Worm (Caenorhabditis elegans) whole organism, L4 larva: ENCODE data around the gene lir-3.

ENCODE experiments used
- T20F7.1 ChIP-seq: fragments of 200-800 bp; sonication (Bioruptor generic); optimal IDR thresholded peaks from 2 replicates; lab custom pipeline; 2018; ENCODE audit warnings: mild to moderate bottlenecking, missing genetic modification characterization, missing compliant biosample characterization
- ZK337.2 ChIP-seq: fragments of 200-800 bp; sonication (Bioruptor generic); IDR thresholded peaks from 2 replicates; pipeline ENCODE4 v1.3.6; 2022; ENCODE audit warnings: missing genetic modification reagents, missing genetic modification characterization, missing compliant biosample characterization
- arid-1 ChIP-seq: fragments of 200-800 bp; sonication (Bioruptor generic); conservative IDR thresholded peaks from 2 replicates; pipeline ENCODE4 v1.3.6; 2022; ENCODE audit warnings: missing genetic modification reagents, missing genetic modification characterization, missing compliant biosample characterization
- ceh-82 ChIP-seq: sonication (generic microtip); optimal IDR thresholded peaks from 2 replicates; lab custom pipeline; 2017; ENCODE audit warnings: missing biosample characterization, missing genetic modification characterization
- egl-27 ChIP-seq: sonication (generic microtip); optimal IDR thresholded peaks from 3 replicates; lab custom pipeline; 2017; ENCODE audit warnings: missing biosample characterization, missing genetic modification reagents, missing genetic modification characterization
- hlh-30 ChIP-seq: sonication (generic microtip); optimal IDR thresholded peaks from 2 replicates; lab custom pipeline; 2017; ENCODE audit warnings: antibody characterized with exemption, mild to moderate bottlenecking, missing genetic modification characterization, missing compliant biosample characterization; ENCODE audit not compliant: insufficient read depth
- lin-39 ChIP-seq: fragments of 150-350 bp; optimal IDR thresholded peaks from 2 replicates; lab custom pipeline; 2014; ENCODE audit warnings: missing biosample characterization, missing genetic modification reagents, missing genetic modification characterization
- lir-3 ChIP-seq: sonication (generic microtip); optimal IDR thresholded peaks from 2 replicates; lab custom pipeline; 2016; ENCODE audit warnings: mild to moderate bottlenecking, missing genetic modification characterization, missing compliant biosample characterization
- lsy-2 ChIP-seq, 2 experiments: fragments of 150-350 bp in 1 of 2; sonication (generic microtip) in 1 of 2; optimal IDR thresholded peaks; 2 replicates each; lab custom pipeline; 2014 to 2017; ENCODE audit warnings: missing biosample characterization in 2 of 2, missing genetic modification characterization in 2 of 2
- mep-1 ChIP-seq: fragments of 150-350 bp; sonication (generic microtip); optimal IDR thresholded peaks from 3 replicates; lab custom pipeline; 2014; ENCODE audit warnings: missing biosample characterization, missing genetic modification characterization
- nhr-25 ChIP-seq: sonication (generic microtip); optimal IDR thresholded peaks from 2 replicates; lab custom pipeline; 2017; ENCODE audit warnings: missing genetic modification characterization, mild to moderate bottlenecking, missing compliant biosample characterization, antibody characterized with exemption, moderate library complexity, borderline replicate concordance; ENCODE audit not compliant: insufficient read depth
- zag-1 ChIP-seq: fragments of 150-350 bp; optimal IDR thresholded peaks from 2 replicates; lab custom pipeline; 2014; ENCODE audit warnings: missing biosample characterization, missing genetic modification characterization

DNA sequence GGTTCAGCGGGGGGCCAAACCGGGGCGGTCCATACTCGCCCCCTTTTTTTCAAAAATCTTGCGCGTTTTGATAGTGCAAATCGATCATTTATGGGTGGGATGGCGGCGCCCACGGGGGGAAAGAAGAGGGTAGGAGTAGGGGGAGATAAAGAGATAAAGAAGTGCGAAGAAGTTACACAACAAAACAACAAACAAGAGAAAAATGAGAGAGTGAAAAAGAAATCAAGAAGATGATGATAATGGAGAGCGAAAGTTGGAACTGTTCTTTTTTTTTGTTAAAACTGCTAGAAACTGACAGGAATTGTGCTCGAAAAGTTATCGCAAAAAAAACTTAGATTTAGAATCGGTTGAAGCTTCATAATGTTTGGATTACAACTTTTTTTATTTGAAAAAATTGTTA is 22.2 kb downstream of the lir-3 start, which contains the start of gene ptr-13:
- TF ChIP-seq egl-27 (tag; lab: Kevin White, UChicago) (no peak), nhr-25 (tag; lab: Kevin White, UChicago) (no peak), hlh-30 (no peak), ceh-82 (tag; lab: Kevin White, UChicago) (no peak), lsy-2 (tag; optimal IDR thresholded peaks at IDR 0.05; lab: Kevin White, UChicago) (no peak), ZK337.2 (GFP tag; lab: Robert Waterston, UW) (no peak), T20F7.1 (GFP tag; lab: Kevin White, UChicago) (no peak), zag-1 (tag; lab: Kevin White, UChicago) (no peak), mep-1 (tag; lab: Kevin White, UChicago) (no peak), lin-39 (tag; lab: Kevin White, UChicago) (no peak), arid-1 (no peak), lir-3 (tag; lab: Kevin White, UChicago) (no peak)
